Worm (Caenorhabditis elegans): ENCODE results near the gene T12B3.2.

Gene T12B3.2

DNA sequence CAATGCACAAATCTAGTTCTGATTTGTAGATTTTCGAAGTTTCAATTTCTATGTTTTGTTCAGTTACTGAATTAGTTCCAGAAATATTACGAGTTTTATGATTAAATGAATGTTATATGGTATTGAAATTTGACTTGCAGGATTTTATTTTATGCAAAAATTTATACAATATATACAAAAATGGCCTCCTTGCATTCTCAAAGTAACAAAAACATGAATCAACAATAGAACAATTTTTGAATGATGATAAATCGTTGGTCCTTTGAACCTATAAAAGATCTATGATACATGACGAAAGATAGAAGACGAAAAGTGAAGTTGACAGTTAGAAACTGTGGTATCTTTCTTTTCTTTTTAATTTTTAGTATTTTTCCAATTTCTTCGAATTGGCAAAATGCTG is at the start of gene T12B3.2:
Gene T12B3.2, plus strand, starts transcription at position 301 of the 400 bp plus-strand sequence.
- no peak for TF ChIP-seq hnd-1 (tag; optimal IDR thresholded peaks at IDR 0.05)
- no peak for TF ChIP-seq scrt-1 (GFP tag; IDR thresholded peaks at IDR 0.05)
- no peak for TF ChIP-seq B0310.2 (tag; optimal IDR thresholded peaks at IDR 0.05)
- no peak for TF ChIP-seq tbx-37 (GFP tag; conservative IDR thresholded peaks at IDR 0.05)
- TF ChIP-seq hmg-4 (GFP tag; optimal IDR thresholded peaks at IDR 0.05) = no peak
- TF ChIP-seq pes-1 (GFP tag; IDR thresholded peaks at IDR 0.05) = no peak
- TF ChIP-seq ama-1 (optimal IDR thresholded peaks at IDR 0.05) = no peak
- no peak for TF ChIP-seq tra-4 (tag; optimal IDR thresholded peaks at IDR 0.05)
- no peak for TF ChIP-seq aly-1 (tag; optimal IDR thresholded peaks at IDR 0.05)
- no peak for TF ChIP-seq sea-1 (GFP tag; conservative IDR thresholded peaks at IDR 0.05)
- no peak for TF ChIP-seq hmbx-1 (tag; optimal IDR thresholded peaks at IDR 0.05)
- no peak for TF ChIP-seq ets-7 (tag; optimal IDR thresholded peaks at IDR 0.05)
- no peak for TF ChIP-seq tbx-11 (GFP tag; IDR thresholded peaks at IDR 0.05)
- TF ChIP-seq ceh-13 (GFP tag; optimal IDR thresholded peaks at IDR 0.05) = no peak
- no peak for TF ChIP-seq ceh-36 (tag; optimal IDR thresholded peaks at IDR 0.05)
- no peak for TF ChIP-seq flt-1 (GFP tag; IDR thresholded peaks at IDR 0.05)
- TF ChIP-seq F13C5.2 (tag; optimal IDR thresholded peaks at IDR 0.05) = no peak

DNA sequence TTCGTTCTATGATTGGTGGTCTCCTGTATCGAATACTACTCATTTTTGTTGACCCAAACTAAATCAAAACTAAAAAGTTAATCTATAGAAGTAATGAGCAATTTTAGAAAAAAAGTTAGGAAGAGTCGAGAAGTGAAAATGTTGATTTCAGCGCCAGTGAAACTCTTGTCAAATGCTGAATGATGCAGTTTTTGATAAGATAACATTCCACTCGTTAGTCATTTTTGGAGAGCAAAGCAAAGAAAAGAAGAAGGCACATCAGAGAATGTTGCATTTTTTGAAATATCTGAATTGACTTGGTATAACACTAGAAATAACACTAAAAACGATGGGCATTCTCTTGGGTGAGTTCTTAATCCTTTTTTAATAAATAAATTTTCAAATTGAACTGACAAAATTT is 47.7 kb upstream of the T12B3.2 start, which contains the start of gene sqst-2:
Gene sqst-2, minus strand, starts transcription at position 58 of the 400 bp plus-strand sequence.
- TF ChIP-seq hnd-1 (tag; optimal IDR thresholded peaks at IDR 0.05) (no peak), hmg-4 (GFP tag; optimal IDR thresholded peaks at IDR 0.05) (no peak), ceh-13 (GFP tag; optimal IDR thresholded peaks at IDR 0.05) (no peak), flt-1 (GFP tag; IDR thresholded peaks at IDR 0.05) (no peak), F13C5.2 (tag; optimal IDR thresholded peaks at IDR 0.05) (no peak), tra-4 (tag; optimal IDR thresholded peaks at IDR 0.05) (no peak), scrt-1 (GFP tag; IDR thresholded peaks at IDR 0.05) (no peak), aly-1 (tag; optimal IDR thresholded peaks at IDR 0.05) (no peak), pes-1 (GFP tag; IDR thresholded peaks at IDR 0.05) (no peak), ets-7 (tag; optimal IDR thresholded peaks at IDR 0.05) (no peak), tbx-11 (GFP tag; IDR thresholded peaks at IDR 0.05) (no peak), ceh-36 (tag; optimal IDR thresholded peaks at IDR 0.05) (no peak), B0310.2 (tag; optimal IDR thresholded peaks at IDR 0.05) (no peak), sea-1 (GFP tag; conservative IDR thresholded peaks at IDR 0.05) (no peak), tbx-37 (GFP tag; conservative IDR thresholded peaks at IDR 0.05) (no peak), hmbx-1 (tag; optimal IDR thresholded peaks at IDR 0.05) (no peak), ama-1 (optimal IDR thresholded peaks at IDR 0.05) (no peak)

DNA sequence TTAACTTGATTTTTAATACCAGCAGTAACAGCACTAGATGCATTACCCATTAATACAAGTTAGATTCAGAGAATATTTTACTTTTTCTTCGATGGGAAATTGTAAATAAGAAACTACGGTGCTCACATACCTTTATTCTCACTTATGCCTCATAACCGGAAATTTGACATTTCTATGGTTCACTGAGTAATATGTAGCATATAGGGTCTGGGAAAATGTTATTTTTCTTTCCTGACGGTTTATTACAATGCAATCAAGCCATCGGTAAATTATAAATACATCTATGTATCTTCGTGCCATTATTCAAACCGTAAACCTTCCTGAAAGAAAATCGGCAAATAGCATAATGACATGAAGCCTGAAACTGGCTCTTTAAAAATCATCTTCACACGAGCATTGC is 43.9 kb upstream of the T12B3.2 start, which contains the start of gene ocr-4:
Gene ocr-4, minus strand, starts transcription at position 101 of the 400 bp plus-strand sequence.
- TF ChIP-seq hmbx-1 (tag; optimal IDR thresholded peaks at IDR 0.05) (no peak), ceh-36 (tag; optimal IDR thresholded peaks at IDR 0.05) (no peak), aly-1 (tag; optimal IDR thresholded peaks at IDR 0.05) (no peak), tbx-11 (GFP tag; IDR thresholded peaks at IDR 0.05) (no peak), hnd-1 (tag; optimal IDR thresholded peaks at IDR 0.05) (no peak)

DNA sequence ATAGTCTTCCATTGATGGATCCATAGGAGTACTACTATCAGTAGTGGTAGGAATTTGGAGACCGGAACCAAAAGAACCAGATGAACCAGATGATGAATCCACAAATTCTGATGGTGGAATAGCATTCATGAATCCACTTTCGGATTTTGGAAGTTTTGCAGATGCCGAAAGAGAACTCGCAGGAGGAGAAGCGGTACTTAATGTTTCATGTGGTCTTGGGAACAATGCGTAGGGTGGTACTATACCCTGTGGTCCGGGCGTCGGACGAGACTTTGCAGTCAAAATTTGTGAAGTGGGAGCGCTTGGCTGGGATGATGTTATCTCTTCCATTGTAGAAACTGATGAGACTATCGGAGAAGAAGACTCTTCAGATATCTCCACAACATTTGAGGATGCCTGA is 38.6 kb upstream of the T12B3.2 start:
- TF ChIP-seq pes-1 (GFP tag; IDR thresholded peaks at IDR 0.05) (no peak), tbx-11 (GFP tag; IDR thresholded peaks at IDR 0.05) (no peak), ceh-13 (GFP tag; optimal IDR thresholded peaks at IDR 0.05) (no peak), hmg-4 (GFP tag; optimal IDR thresholded peaks at IDR 0.05) (no peak), aly-1 (tag; optimal IDR thresholded peaks at IDR 0.05) (no peak), tra-4 (tag; optimal IDR thresholded peaks at IDR 0.05) (no peak), tbx-37 (GFP tag; conservative IDR thresholded peaks at IDR 0.05) (no peak), flt-1 (GFP tag; IDR thresholded peaks at IDR 0.05) (no peak), sea-1 (GFP tag; conservative IDR thresholded peaks at IDR 0.05) (no peak), F13C5.2 (tag; optimal IDR thresholded peaks at IDR 0.05) (no peak), hmbx-1 (tag; optimal IDR thresholded peaks at IDR 0.05) (no peak), hnd-1 (tag; optimal IDR thresholded peaks at IDR 0.05) (no peak), B0310.2 (tag; optimal IDR thresholded peaks at IDR 0.05) (no peak), ceh-36 (tag; optimal IDR thresholded peaks at IDR 0.05) (no peak), ama-1 (optimal IDR thresholded peaks at IDR 0.05) (no peak), ets-7 (tag; optimal IDR thresholded peaks at IDR 0.05) (no peak), scrt-1 (GFP tag; IDR thresholded peaks at IDR 0.05) (no peak)

DNA sequence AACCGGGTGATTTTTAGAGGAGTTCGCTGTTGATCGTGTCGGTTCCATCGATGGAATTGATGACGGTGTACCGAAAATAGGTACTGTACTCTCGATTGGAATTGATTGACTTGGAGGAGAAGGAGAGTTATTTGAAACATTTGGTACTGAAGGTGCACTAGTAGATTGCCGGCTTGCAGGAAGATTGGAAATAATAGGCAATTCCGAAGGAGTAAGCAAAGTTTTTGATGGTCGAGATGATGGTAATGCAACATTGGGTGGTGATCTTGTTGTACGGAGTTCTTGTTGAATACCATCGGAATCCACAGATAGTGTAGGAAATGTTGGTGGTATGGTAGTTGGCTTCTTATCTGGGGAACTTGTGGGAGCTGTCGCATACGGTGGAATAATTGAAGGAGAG is 37.5 kb upstream of the T12B3.2 start:
- TF ChIP-seq tbx-11 (GFP tag; IDR thresholded peaks at IDR 0.05) (no peak), ets-7 (tag; optimal IDR thresholded peaks at IDR 0.05) (no peak), scrt-1 (GFP tag; IDR thresholded peaks at IDR 0.05) (no peak), hnd-1 (tag; optimal IDR thresholded peaks at IDR 0.05) (no peak), hmbx-1 (tag; optimal IDR thresholded peaks at IDR 0.05) (no peak), pes-1 (GFP tag; IDR thresholded peaks at IDR 0.05) (no peak), B0310.2 (tag; optimal IDR thresholded peaks at IDR 0.05) (no peak), hmg-4 (GFP tag; optimal IDR thresholded peaks at IDR 0.05) (no peak), F13C5.2 (tag; optimal IDR thresholded peaks at IDR 0.05) (no peak), aly-1 (tag; optimal IDR thresholded peaks at IDR 0.05) (no peak), ceh-13 (GFP tag; optimal IDR thresholded peaks at IDR 0.05) (no peak), ama-1 (optimal IDR thresholded peaks at IDR 0.05) (no peak), ceh-36 (tag; optimal IDR thresholded peaks at IDR 0.05) (no peak), flt-1 (GFP tag; IDR thresholded peaks at IDR 0.05) (no peak), tra-4 (tag; optimal IDR thresholded peaks at IDR 0.05) (no peak), tbx-37 (GFP tag; conservative IDR thresholded peaks at IDR 0.05) (no peak), sea-1 (GFP tag; conservative IDR thresholded peaks at IDR 0.05) (no peak)

DNA sequence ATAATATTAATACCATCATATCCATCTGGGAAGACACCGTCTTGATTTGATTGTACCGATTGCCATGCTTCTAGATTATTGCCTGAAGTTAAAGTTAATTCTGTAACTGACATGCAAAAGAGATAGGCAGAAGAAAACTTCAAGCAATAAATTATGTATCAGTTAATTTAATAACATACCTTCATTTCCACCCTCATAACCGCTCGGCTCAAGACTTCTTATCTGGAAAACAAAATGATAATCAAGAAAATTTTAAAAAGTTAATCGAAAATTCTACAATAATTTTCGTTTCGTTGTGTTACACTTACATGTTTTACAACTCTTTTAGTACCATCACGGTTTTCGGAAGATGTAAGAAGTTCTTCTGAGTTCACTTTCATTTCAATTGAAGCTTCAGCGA is 34.5 kb upstream of the T12B3.2 start:
- TF ChIP-seq F13C5.2 (tag; optimal IDR thresholded peaks at IDR 0.05) = no peak
- no peak for TF ChIP-seq ceh-36 (tag; optimal IDR thresholded peaks at IDR 0.05)
- no peak for TF ChIP-seq scrt-1 (GFP tag; IDR thresholded peaks at IDR 0.05)
- no peak for TF ChIP-seq flt-1 (GFP tag; IDR thresholded peaks at IDR 0.05)
- TF ChIP-seq hnd-1 (tag; optimal IDR thresholded peaks at IDR 0.05) = no peak

DNA sequence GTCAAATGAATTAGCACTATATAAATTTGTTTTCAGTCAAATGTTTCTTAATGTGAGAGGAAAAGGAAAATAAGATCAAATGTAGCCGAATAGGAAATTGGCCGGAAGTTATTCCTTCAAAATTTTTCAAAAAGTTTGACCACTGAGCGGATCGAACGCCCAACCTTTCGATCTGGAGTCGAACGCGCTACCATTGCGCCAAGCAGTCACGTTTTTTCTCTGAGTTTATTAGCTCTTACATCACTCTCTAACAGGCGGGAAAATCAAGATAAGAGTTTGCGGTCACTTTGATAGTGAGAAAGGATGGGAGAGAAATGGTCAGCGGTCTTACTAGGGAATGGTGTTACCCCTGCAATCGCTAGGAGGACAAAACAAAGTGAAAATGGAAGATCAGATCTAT is 32.6 kb upstream of the T12B3.2 start:
- TF ChIP-seq ceh-13 (GFP tag; optimal IDR thresholded peaks at IDR 0.05) (no peak), scrt-1 (GFP tag; IDR thresholded peaks at IDR 0.05) (no peak; the same call in 1 of the 2 replicates), tra-4 (tag; optimal IDR thresholded peaks at IDR 0.05) (no peak), tbx-11 (GFP tag; IDR thresholded peaks at IDR 0.05) (0 out of 2 replicates have a peak, but pooled peaks have one; percentile 51), F13C5.2 (tag; optimal IDR thresholded peaks at IDR 0.05) (no peak), flt-1 (GFP tag; IDR thresholded peaks at IDR 0.05) (peak; percentile 38; the same call in 1 of the 2 replicates), hmg-4 (GFP tag; optimal IDR thresholded peaks at IDR 0.05) (no peak), ama-1 (optimal IDR thresholded peaks at IDR 0.05) (no peak), ets-7 (tag; optimal IDR thresholded peaks at IDR 0.05) (no peak)

All from whole organism, early embryonic.